Worm (Caenorhabditis elegans) whole organism, late embryonic: ENCODE results near the gene ZK632.9.

Experiments used
- K09A11.1 ChIP-seq: sonication (generic microtip); optimal IDR thresholded peaks from 2 replicates; lab custom pipeline; 2017; ENCODE audit warnings: antibody characterized with exemption, mild to moderate bottlenecking, missing genetic modification characterization, missing compliant biosample characterization; ENCODE audit not compliant: insufficient read depth
- ama-1 ChIP-seq: fragments of 150-350 bp; optimal IDR thresholded peaks from 2 replicates; lab custom pipeline; 2014
- ceh-18 ChIP-seq: sonication (generic microtip); optimal IDR thresholded peaks from 2 replicates; lab custom pipeline; 2016; ENCODE audit warnings: missing genetic modification characterization, missing compliant biosample characterization
- ceh-2 ChIP-seq: sonication (generic microtip); optimal IDR thresholded peaks from 2 replicates; lab custom pipeline; 2016; ENCODE audit warnings: missing genotype, missing genetic modification characterization, missing compliant biosample characterization
- ceh-24 ChIP-seq: sonication (generic microtip); optimal IDR thresholded peaks from 2 replicates; lab custom pipeline; 2016; ENCODE audit warnings: mild to moderate bottlenecking, missing genetic modification characterization, missing compliant biosample characterization
- ceh-30 ChIP-seq: fragments of 150-350 bp; optimal IDR thresholded peaks from 2 replicates; lab custom pipeline; 2014; ENCODE audit warnings: missing biosample characterization, missing genetic modification characterization
- ceh-31 ChIP-seq: sonication (generic microtip); optimal IDR thresholded peaks from 2 replicates; lab custom pipeline; 2016; ENCODE audit warnings: missing genetic modification characterization, missing compliant biosample characterization
- ceh-34 ChIP-seq: sonication (generic microtip); optimal IDR thresholded peaks from 2 replicates; lab custom pipeline; 2016; ENCODE audit warnings: mild to moderate bottlenecking, missing genetic modification characterization, missing compliant biosample characterization
- ceh-9 ChIP-seq: sonication (generic microtip); optimal IDR thresholded peaks from 2 replicates; lab custom pipeline; 2016; ENCODE audit warnings: mild to moderate bottlenecking, missing genetic modification characterization, inconsistent platforms, missing compliant biosample characterization
- che-1 ChIP-seq: sonication (generic microtip); optimal IDR thresholded peaks from 2 replicates; lab custom pipeline; 2016; ENCODE audit warnings: mild to moderate bottlenecking, missing genetic modification characterization, missing compliant biosample characterization
- dmd-4 ChIP-seq: sonication (generic microtip); optimal IDR thresholded peaks from 2 replicates; lab custom pipeline; 2016; ENCODE audit warnings: borderline replicate concordance, missing genetic modification characterization, missing compliant biosample characterization
- dve-1 ChIP-seq: sonication (generic microtip); optimal IDR thresholded peaks from 2 replicates; lab custom pipeline; 2017; ENCODE audit warnings: antibody characterized with exemption, mild to moderate bottlenecking, missing genetic modification characterization, missing compliant biosample characterization
- elt-2 ChIP-seq: sonication (generic microtip); optimal IDR thresholded peaks from 2 replicates; lab custom pipeline; 2016; ENCODE audit warnings: missing genetic modification reagents, missing genetic modification characterization, missing compliant biosample characterization
- hlh-15 ChIP-seq: sonication (generic microtip); optimal IDR thresholded peaks from 2 replicates; lab custom pipeline; 2016; ENCODE audit warnings: missing genetic modification characterization, missing compliant biosample characterization
- hlh-30 ChIP-seq: sonication (generic microtip); optimal IDR thresholded peaks from 2 replicates; lab custom pipeline; 2017; ENCODE audit warnings: antibody characterized with exemption, missing genetic modification characterization, missing compliant biosample characterization; ENCODE audit not compliant: insufficient read depth
- hlh-8 ChIP-seq: sonication (generic microtip); optimal IDR thresholded peaks from 2 replicates; lab custom pipeline; 2016; ENCODE audit warnings: missing genotype, missing genetic modification characterization, missing compliant biosample characterization
- lim-6 ChIP-seq: sonication (generic microtip); optimal IDR thresholded peaks from 2 replicates; lab custom pipeline; 2016; ENCODE audit warnings: missing genetic modification characterization, missing compliant biosample characterization
- lin-11 ChIP-seq: fragments of 200-800 bp; sonication (Bioruptor generic); optimal IDR thresholded peaks from 2 replicates; lab custom pipeline; 2018; ENCODE audit warnings: mild to moderate bottlenecking, missing genetic modification characterization, missing compliant biosample characterization
- madf-2 ChIP-seq: sonication (generic microtip); optimal IDR thresholded peaks from 2 replicates; lab custom pipeline; 2017; ENCODE audit warnings: missing genetic modification characterization, missing compliant biosample characterization
- mec-3 ChIP-seq: sonication (generic microtip); optimal IDR thresholded peaks from 2 replicates; lab custom pipeline; 2016; ENCODE audit warnings: borderline replicate concordance, missing genetic modification characterization, missing compliant biosample characterization
- nfya-1 ChIP-seq: sonication (generic microtip); optimal IDR thresholded peaks from 2 replicates; lab custom pipeline; 2017; ENCODE audit warnings: missing genetic modification characterization, mild to moderate bottlenecking, missing compliant biosample characterization, antibody characterized with exemption, moderate library complexity
- nhr-11 ChIP-seq: fragments of 150-350 bp; optimal IDR thresholded peaks from 2 replicates; lab custom pipeline; 2014; ENCODE audit warnings: missing biosample characterization, missing genetic modification characterization
- pax-1 ChIP-seq: fragments of 150-350 bp; optimal IDR thresholded peaks from 2 replicates; lab custom pipeline; 2014; ENCODE audit warnings: missing biosample characterization, missing genetic modification characterization
- pha-4 ChIP-seq: fragments of 150-350 bp; optimal IDR thresholded peaks from 2 replicates; lab custom pipeline; 2018; ENCODE audit warnings: missing biosample characterization, missing genetic modification reagents, missing genetic modification characterization
- pqm-1 ChIP-seq: sonication (generic microtip); optimal IDR thresholded peaks from 2 replicates; lab custom pipeline; 2016; ENCODE audit warnings: missing genetic modification characterization, missing compliant biosample characterization
- pros-1 ChIP-seq: fragments of 150-350 bp; optimal IDR thresholded peaks from 2 replicates; lab custom pipeline; 2014; ENCODE audit warnings: missing biosample characterization, missing genetic modification reagents, missing genetic modification characterization
- rnt-1 ChIP-seq: sonication (generic microtip); optimal IDR thresholded peaks from 2 replicates; lab custom pipeline; 2016; ENCODE audit warnings: missing genetic modification characterization, missing compliant biosample characterization
- sdc-2 ChIP-seq: sonication (generic microtip); optimal IDR thresholded peaks from 2 replicates; lab custom pipeline; 2016; ENCODE audit warnings: missing genotype, missing genetic modification characterization, missing compliant biosample characterization
- sox-2 ChIP-seq: fragments of 200-800 bp; sonication (Bioruptor generic); IDR thresholded peaks from 2 replicates; pipeline ENCODE4 v1.3.6; 2022; ENCODE audit warnings: missing genetic modification reagents, missing genetic modification characterization, missing compliant biosample characterization
- ttx-3 ChIP-seq: sonication (generic microtip); optimal IDR thresholded peaks from 2 replicates; lab custom pipeline; 2016; ENCODE audit warnings: missing genetic modification reagents, missing genetic modification characterization, missing compliant biosample characterization
- unc-3 ChIP-seq, 2 experiments: fragments of 200-800 bp in 1 of 2; sonication (Bioruptor generic) in 1 of 2; sonication (generic microtip) in 1 of 2; conservative IDR thresholded peaks in 1 of 2; optimal IDR thresholded peaks in 1 of 2; 2 replicates each; pipeline versions ENCODE4 v1.3.6 to Lab custom; 2016 to 2022; ENCODE audit warnings: missing compliant biosample characterization in 2 of 2, missing genetic modification characterization in 2 of 2, missing genetic modification reagents in 1 of 2
- unc-55 ChIP-seq: sonication (generic microtip); optimal IDR thresholded peaks from 2 replicates; lab custom pipeline; 2017; ENCODE audit warnings: missing biosample characterization, missing genetic modification reagents, missing genetic modification characterization
- ztf-16 ChIP-seq: sonication (generic microtip); optimal IDR thresholded peaks from 2 replicates; lab custom pipeline; 2017; ENCODE audit warnings: missing genetic modification characterization, missing compliant biosample characterization

ZK632.9 gene

DNA sequence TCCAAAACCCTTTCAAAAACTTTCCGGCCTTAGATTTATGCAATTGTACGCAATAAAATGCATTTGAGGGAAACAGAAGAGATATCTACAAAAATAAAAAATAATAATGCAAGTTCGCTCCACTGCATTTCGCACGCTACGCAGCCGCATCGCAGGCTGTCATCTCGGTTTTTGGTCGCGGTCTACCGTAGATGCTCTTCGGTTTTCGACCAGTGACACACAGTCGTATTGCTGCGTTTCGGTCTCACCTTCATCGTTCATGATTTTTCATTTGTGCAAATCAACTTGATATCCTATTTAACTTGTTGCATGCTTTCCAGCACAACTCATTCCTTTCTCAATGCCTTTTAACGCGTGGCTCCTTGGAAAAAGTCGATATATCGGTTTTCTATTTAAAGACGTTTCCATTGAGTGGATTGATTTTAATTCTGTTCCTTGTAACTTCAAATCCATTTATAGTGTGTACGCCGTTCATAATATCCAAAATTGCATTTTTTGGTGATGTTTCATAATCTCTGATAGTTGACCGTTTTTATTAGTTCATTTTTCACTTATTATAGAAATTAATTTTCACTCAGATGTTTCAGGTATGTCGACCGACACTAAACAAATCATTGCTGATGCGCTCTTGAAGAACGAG lies 44.4 kb downstream of the ZK632.9 start, which contains the start of gene vha-1 (continued):
- no peak for TF ChIP-seq sox-2 (GFP tag; lab: Robert Waterston, UW)
- peak; percentile 26 for TF ChIP-seq ceh-30 (tag; lab: Kevin White, UChicago)
- no peak for TF ChIP-seq hlh-15 (tag; lab: Kevin White, UChicago)
- no peak for TF ChIP-seq ceh-9 (tag; lab: Kevin White, UChicago)
- no peak for TF ChIP-seq pax-1
- TF ChIP-seq mec-3 (tag; lab: Kevin White, UChicago) = no peak
- peak; percentile 26 for TF ChIP-seq hlh-30 (tag; lab: Kevin White, UChicago)
- TF ChIP-seq pqm-1 = no peak
- no peak for TF ChIP-seq lim-6
- peak; percentile 55 for TF ChIP-seq rnt-1
- TF ChIP-seq nhr-11 (tag; lab: Kevin White, UChicago) = no peak
- TF ChIP-seq nfya-1 (tag; lab: Kevin White, UChicago) = peak; percentile 82
- no peak for TF ChIP-seq ztf-16 (tag; lab: Kevin White, UChicago)
- TF ChIP-seq ama-1 (lab: Kevin White, UChicago) = peak; percentile 24
- no peak for TF ChIP-seq ceh-24 (tag; lab: Kevin White, UChicago)
- TF ChIP-seq lin-11 = no peak
- no peak for TF ChIP-seq che-1
- no peak for TF ChIP-seq unc-55 (GFP tag; lab: Kevin White, UChicago)
- TF ChIP-seq dmd-4 (tag; lab: Kevin White, UChicago) = no peak
- TF ChIP-seq pha-4 = no peak
- TF ChIP-seq ceh-2 (tag; lab: Kevin White, UChicago) = no peak

DNA sequence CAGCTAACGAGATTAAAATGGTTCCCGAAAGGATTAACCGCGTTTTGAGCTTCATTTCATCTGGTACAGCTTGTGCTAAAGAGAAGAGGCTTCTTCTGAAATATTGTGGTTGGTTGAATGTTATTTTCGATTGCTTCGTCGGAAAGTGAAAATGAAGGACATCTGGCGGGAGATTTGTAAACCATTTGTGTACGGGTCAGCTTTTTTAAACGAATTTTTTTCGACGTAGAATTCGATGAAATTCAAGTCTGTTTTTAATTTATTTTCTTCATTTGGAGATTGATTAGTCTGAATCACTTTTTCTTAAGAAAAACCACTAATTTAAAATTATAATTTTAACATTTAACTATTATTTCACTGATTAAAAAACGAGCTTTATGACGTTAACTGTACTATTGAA lies 45.0 kb downstream of the ZK632.9 start, which contains the start of gene sqv-3:
TSS of gene sqv-3 (minus strand) at position 101 of the 400 bp plus-strand sequence.
- TF ChIP-seq ttx-3 (tag; lab: Kevin White, UChicago) = no peak
- no peak for TF ChIP-seq madf-2
- no peak for TF ChIP-seq hlh-8

DNA sequence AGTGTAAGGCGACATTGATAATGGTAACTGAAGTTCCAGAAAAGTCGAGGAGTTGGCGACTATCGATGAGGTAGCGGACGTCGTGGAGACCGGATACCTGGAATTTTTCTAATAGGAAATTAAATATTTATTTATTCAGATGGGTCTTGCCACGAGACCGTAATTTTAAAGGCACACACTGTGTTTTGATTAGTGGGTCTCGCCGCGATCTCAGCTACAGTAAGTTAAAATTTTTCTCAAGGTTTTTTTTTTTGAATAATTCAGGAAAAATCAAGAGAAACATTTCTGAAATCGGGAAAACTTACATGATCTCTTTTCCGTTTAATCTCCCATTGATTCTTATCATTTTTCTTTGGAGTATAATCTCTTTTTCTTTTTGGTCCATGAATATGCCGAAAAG lies 46.2 kb downstream of the ZK632.9 start:
- TF ChIP-seq K09A11.1 (no peak), ceh-18 (no peak)

DNA sequence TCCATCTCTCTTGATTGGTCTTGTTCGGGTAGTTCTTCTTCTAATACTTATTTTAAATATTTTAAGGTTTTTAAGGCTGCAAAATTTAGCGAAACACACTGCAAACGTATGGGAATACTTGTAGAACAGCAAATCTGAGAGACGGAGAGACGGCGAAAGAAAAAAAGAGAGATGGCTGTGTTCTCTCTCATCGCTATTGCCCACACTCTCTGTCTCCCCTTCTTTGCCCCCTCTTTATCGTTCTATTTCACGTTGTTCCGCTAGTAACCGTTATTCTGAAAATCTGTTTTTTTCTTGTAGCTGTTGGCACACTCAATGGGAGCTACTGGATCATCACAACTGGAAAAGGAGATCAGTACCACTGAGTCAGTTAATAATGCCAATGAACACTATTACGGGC lies 48.9 kb downstream of the ZK632.9 start, which contains the start of gene usp-46:
TSS of gene usp-46 (plus strand) at position 301 of the 400 bp plus-strand sequence.
- no peak for TF ChIP-seq elt-2 (tag; lab: Kevin White, UChicago)
- peak; percentile 43 for TF ChIP-seq pax-1
- TF ChIP-seq unc-3 (GFP tag; conservative IDR thresholded peaks at IDR 0.05; lab: Robert Waterston, UW) = no peak
- no peak for TF ChIP-seq unc-3 (tag; optimal IDR thresholded peaks at IDR 0.05; lab: Kevin White, UChicago)
- peak; percentile 16 for TF ChIP-seq ceh-31
- TF ChIP-seq, all 69 proteins: peak for 2

DNA sequence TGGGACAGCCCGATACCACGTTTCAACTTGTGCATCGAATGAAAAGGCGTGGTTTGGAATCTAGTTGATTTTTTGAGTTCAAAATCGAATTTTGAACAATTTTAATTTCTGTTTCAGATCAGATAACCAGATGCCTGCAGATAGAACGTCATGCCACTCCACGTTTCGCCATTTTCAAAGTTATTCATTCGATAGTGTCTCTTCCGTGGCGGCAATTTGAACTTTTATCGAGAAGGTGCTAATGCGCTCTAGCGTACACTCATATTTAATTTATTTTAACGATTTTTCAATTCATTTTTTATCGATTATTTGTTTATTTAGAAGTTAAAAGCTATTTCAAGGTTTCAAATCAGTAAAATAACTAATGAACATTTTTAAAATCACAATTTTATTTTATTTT lies 49.3 kb downstream of the ZK632.9 start:
- no peak for TF ChIP-seq sdc-2 (tag; lab: Kevin White, UChicago)
- TF ChIP-seq pros-1 (tag; lab: Kevin White, UChicago) = no peak
- TF ChIP-seq ttx-3 (tag; lab: Kevin White, UChicago) = no peak
- TF ChIP-seq ceh-34 (tag; lab: Kevin White, UChicago) = no peak
- no peak for TF ChIP-seq dmd-4 (tag; lab: Kevin White, UChicago)
- no peak for TF ChIP-seq dve-1 (tag; lab: Kevin White, UChicago)
- no peak for TF ChIP-seq ceh-30 (tag; lab: Kevin White, UChicago)
